Worm (Caenorhabditis elegans): ENCODE results near the gene gfi-3.

DNA sequence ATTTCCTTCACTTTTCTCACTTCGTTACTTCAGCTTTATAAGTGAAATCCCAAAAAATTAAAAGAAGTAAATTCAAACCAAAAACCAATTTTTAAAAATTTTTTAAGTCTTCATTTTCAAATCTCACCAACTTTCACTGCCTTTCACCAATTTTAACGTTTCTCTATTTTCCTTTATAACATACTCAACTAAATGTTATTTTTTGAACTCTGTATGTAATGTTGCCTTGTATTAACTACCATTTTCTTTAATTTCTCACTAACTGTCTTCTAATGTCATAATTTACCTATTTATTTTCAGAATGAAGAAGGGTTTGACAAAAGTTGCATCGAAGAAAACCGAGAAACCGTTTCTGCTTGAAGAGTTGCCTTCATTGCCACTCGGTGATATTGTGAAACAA is 35.7 kb upstream of the gfi-3 start, which contains the start of gene F23D12.4:
- no peak for TF ChIP-seq ztf-11 (tag; optimal IDR thresholded peaks at IDR 0.05)
- TF ChIP-seq nhr-77 (tag; optimal IDR thresholded peaks at IDR 0.05) = no peak
- no peak for TF ChIP-seq lin-1 (GFP tag; IDR thresholded peaks at IDR 0.05)
- no peak for TF ChIP-seq mep-1 (tag; optimal IDR thresholded peaks at IDR 0.05)
- TF ChIP-seq mxl-2 (GFP tag; conservative IDR thresholded peaks at IDR 0.05) = no peak
- no peak for TF ChIP-seq fkh-10 (GFP tag; optimal IDR thresholded peaks at IDR 0.05)
- TF ChIP-seq lsy-2 (tag; optimal IDR thresholded peaks at IDR 0.05) = no peak

All from whole organism, L4 larva.